Fruit fly (Drosophila melanogaster) whole organism: ENCODE results near the gene alpha-Est4.

ENCODE experiments used
- CG8478 ChIP-seq: fragments of >200 bp; optimal IDR thresholded peaks from 2 replicates; lab custom pipeline; 2018; ENCODE audit warnings: inconsistent platforms
- EcR ChIP-seq, 2 experiments: fragments of >200 bp; optimal IDR thresholded peaks; 2 replicates each; lab custom pipeline; 2017; ENCODE audit warnings: missing biosample characterization in 2 of 2, missing genetic modification characterization in 2 of 2, missing genetic modification reagents in 2 of 2
- pan ChIP-seq: fragments of >200 bp; optimal IDR thresholded peaks from 2 replicates; lab custom pipeline; 2017
- psq ChIP-seq: fragments of >200 bp; optimal IDR thresholded peaks from 2 replicates; lab custom pipeline; 2017
- usp ChIP-seq: fragments of >200 bp; optimal IDR thresholded peaks from 2 replicates; lab custom pipeline; 2017; ENCODE audit warnings: missing biosample characterization, missing genetic modification characterization, mixed read lengths

- TF ChIP-seq psq (lab: Kevin White, UChicago) (no peak), CG8478 (lab: Kevin White, UChicago) (no peak), pan (no peak), EcR (GFP tag; optimal IDR thresholded peaks at IDR 0.05; lab: Kevin White, UChicago) (no peak), usp (no peak)
Observed at dm6 chr3R:7514232-7514863, 24.1 kb downstream of the alpha-Est4 start.
